Worm (Caenorhabditis elegans): ENCODE results near the gene comt-2.

Gene comt-2

ce11 chrV:16483044-16483443, 11.2 kb downstream of the comt-2 start, which contains the start of gene F57E7.2:
Gene F57E7.2 (minus strand): TSS chrV:16483144.
- no peak for TF ChIP-seq ceh-34 (tag; optimal IDR thresholded peaks at IDR 0.05)
- no peak for TF ChIP-seq hlh-30 (tag; optimal IDR thresholded peaks at IDR 0.05; ENCODE audit: insufficient read depth)
- TF ChIP-seq pha-2 (tag; optimal IDR thresholded peaks at IDR 0.05) = no peak
- no peak for TF ChIP-seq elt-4 (tag; optimal IDR thresholded peaks at IDR 0.05)
- no peak for TF ChIP-seq unc-3 (GFP tag; conservative IDR thresholded peaks at IDR 0.05)
- no peak for TF ChIP-seq unc-3 (tag; optimal IDR thresholded peaks at IDR 0.05)
- no peak for TF ChIP-seq mec-3 (tag; optimal IDR thresholded peaks at IDR 0.05; ENCODE audit: borderline replicate concordance)
- TF ChIP-seq lin-11 (tag; optimal IDR thresholded peaks at IDR 0.05) = no peak
- no peak for TF ChIP-seq eyg-1 (tag; optimal IDR thresholded peaks at IDR 0.05)
- no peak for TF ChIP-seq ceh-45 (GFP tag; IDR thresholded peaks at IDR 0.05)
- no peak for TF ChIP-seq pros-1 (tag; optimal IDR thresholded peaks at IDR 0.05)
- TF ChIP-seq tbx-7 (tag; optimal IDR thresholded peaks at IDR 0.05) = no peak
- no peak for TF ChIP-seq nhr-11 (tag; optimal IDR thresholded peaks at IDR 0.05)
- TF ChIP-seq ceh-6 (GFP tag; optimal IDR thresholded peaks at IDR 0.05) = no peak
- TF ChIP-seq ceh-2 (tag; optimal IDR thresholded peaks at IDR 0.05) = no peak

- TF ChIP-seq unc-55 (GFP tag; optimal IDR thresholded peaks at IDR 0.05) = no peak
- TF ChIP-seq elt-2 (tag; optimal IDR thresholded peaks at IDR 0.05) = no peak
- TF ChIP-seq pat-9 (tag; optimal IDR thresholded peaks at IDR 0.05) = no peak
- no peak for TF ChIP-seq ceh-45 (GFP tag; IDR thresholded peaks at IDR 0.05)
- no peak for TF ChIP-seq F13H6.1 (tag; optimal IDR thresholded peaks at IDR 0.05)
- TF ChIP-seq sdc-2 (tag; optimal IDR thresholded peaks at IDR 0.05) = no peak
- TF ChIP-seq ceh-30 (tag; optimal IDR thresholded peaks at IDR 0.05) = no peak
- no peak for TF ChIP-seq pax-1 (tag; optimal IDR thresholded peaks at IDR 0.05)
- no peak for TF ChIP-seq ttx-3 (tag; optimal IDR thresholded peaks at IDR 0.05)
- TF ChIP-seq nfya-1 (tag; optimal IDR thresholded peaks at IDR 0.05) = no peak
- TF ChIP-seq lin-11 (tag; optimal IDR thresholded peaks at IDR 0.05) = no peak
- TF ChIP-seq hlh-8 (tag; optimal IDR thresholded peaks at IDR 0.05) = no peak
- TF ChIP-seq hlh-6 (tag; optimal IDR thresholded peaks at IDR 0.05) = no peak
- TF ChIP-seq tbx-2 (tag; optimal IDR thresholded peaks at IDR 0.05) = no peak
- TF ChIP-seq pha-4 (tag; optimal IDR thresholded peaks at IDR 0.05) = no peak
- no peak for TF ChIP-seq hlh-15 (tag; optimal IDR thresholded peaks at IDR 0.05)
Measured at ce11 chrV:16480919-16481630, 13.2 kb downstream of the comt-2 start, which contains the start of the genes F57E7.4 and spig-6. Gene F57E7.4 (minus strand): TSS chrV:16481019. Gene spig-6 (plus strand): TSS chrV:16481580.

DNA sequence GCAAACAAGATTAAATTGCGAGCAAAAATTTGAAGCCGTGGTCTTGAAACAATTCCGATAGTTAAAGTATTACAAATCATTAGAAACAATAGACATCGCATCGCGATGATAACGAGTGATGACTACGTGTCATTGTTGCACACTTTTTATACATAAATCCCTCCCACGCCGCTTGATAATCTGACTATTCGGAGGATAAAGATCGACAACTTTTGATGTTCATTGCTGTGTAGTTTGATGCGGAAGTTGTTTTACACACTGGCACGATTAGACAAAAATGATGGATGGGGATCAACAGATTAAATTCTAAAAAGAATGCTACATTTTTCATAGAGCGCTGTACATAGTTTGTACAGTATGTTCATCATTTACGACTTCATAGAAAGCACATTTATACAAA, 15.0 kb downstream of the comt-2 start, which contains the start of gene T08G3.11:
TSS of gene T08G3.11 (minus strand) at position 101 of the 400 bp plus-strand sequence.
- TF ChIP-seq T23F11.4 (GFP tag; optimal IDR thresholded peaks at IDR 0.05) (no peak), elt-4 (tag; optimal IDR thresholded peaks at IDR 0.05) (no peak), pha-4 (tag; optimal IDR thresholded peaks at IDR 0.05) (no peak), ceh-18 (tag; optimal IDR thresholded peaks at IDR 0.05) (no peak), pros-1 (tag; optimal IDR thresholded peaks at IDR 0.05) (no peak), ceh-31 (tag; optimal IDR thresholded peaks at IDR 0.05) (no peak), sdc-2 (tag; optimal IDR thresholded peaks at IDR 0.05) (no peak), tbx-2 (tag; optimal IDR thresholded peaks at IDR 0.05) (no peak), ztf-16 (tag; optimal IDR thresholded peaks at IDR 0.05) (no peak), ceh-30 (tag; optimal IDR thresholded peaks at IDR 0.05) (no peak), pha-2 (tag; optimal IDR thresholded peaks at IDR 0.05) (no peak), C38D4.7 (GFP tag; optimal IDR thresholded peaks at IDR 0.05) (no peak), ceh-22 (tag; optimal IDR thresholded peaks at IDR 0.05) (no peak), ceh-34 (tag; optimal IDR thresholded peaks at IDR 0.05) (no peak), nhr-232 (tag; optimal IDR thresholded peaks at IDR 0.05) (no peak), ref-2 (tag; optimal IDR thresholded peaks at IDR 0.05) (no peak)
